Fruit fly (Drosophila melanogaster): Measurements from ENCODE around the gene Sfxn2.
A peak's percentile ranks its signal among the peaks of the same experiment; 100 is the strongest.

Gene Sfxn2

dm6 chr3L:19080926-19081700 lies 18.1 kb downstream of the Sfxn2 start:
- TF ChIP-seq EcR (GFP tag; optimal IDR thresholded peaks at IDR 0.05) = peak; percentile 61 to 91
- TF ChIP-seq CG8478 (optimal IDR thresholded peaks at IDR 0.05) = no peak

- TF ChIP-seq EcR (GFP tag; optimal IDR thresholded peaks at IDR 0.05) (no peak), CG8478 (optimal IDR thresholded peaks at IDR 0.05) (no peak), Dll (optimal IDR thresholded peaks at IDR 0.05) (no peak), pan (optimal IDR thresholded peaks at IDR 0.05) (no peak), psq (optimal IDR thresholded peaks at IDR 0.05) (no peak), usp (GFP tag; optimal IDR thresholded peaks at IDR 0.05) (no peak)
Measured at dm6 chr3L:19083126-19083525, 20.2 kb downstream of the Sfxn2 start.

dm6 chr3L:19085688-19086363 lies 22.9 kb downstream of the Sfxn2 start:
- TF ChIP-seq usp (GFP tag; optimal IDR thresholded peaks at IDR 0.05) = no peak
- TF ChIP-seq pan (optimal IDR thresholded peaks at IDR 0.05) = no peak
- no peak for TF ChIP-seq EcR (GFP tag; optimal IDR thresholded peaks at IDR 0.05)
- TF ChIP-seq Dll (optimal IDR thresholded peaks at IDR 0.05) = no peak
- no peak for TF ChIP-seq CG8478 (optimal IDR thresholded peaks at IDR 0.05)
- TF ChIP-seq psq (optimal IDR thresholded peaks at IDR 0.05) = no peak

dm6 chr3L:19086364-19087200 lies 23.6 kb downstream of the Sfxn2 start, which contains the start of gene Mkp3:
TSS of gene Mkp3 (minus strand) at chr3L:19086426.
- no peak for TF ChIP-seq psq (optimal IDR thresholded peaks at IDR 0.05)
- TF ChIP-seq Dll (optimal IDR thresholded peaks at IDR 0.05) = peak; percentile 73

dm6 chr3L:19087369-19088275 lies 24.7 kb downstream of the Sfxn2 start:
- TF ChIP-seq Dll (optimal IDR thresholded peaks at IDR 0.05) = no peak
- no peak for TF ChIP-seq pan (optimal IDR thresholded peaks at IDR 0.05)
- no peak for TF ChIP-seq usp (GFP tag; optimal IDR thresholded peaks at IDR 0.05)

dm6 chr3L:19089120-19089519 lies 26.2 kb downstream of the Sfxn2 start:
- no peak for TF ChIP-seq psq (optimal IDR thresholded peaks at IDR 0.05)
- no peak for TF ChIP-seq pan (optimal IDR thresholded peaks at IDR 0.05)
- no peak for TF ChIP-seq usp (GFP tag; optimal IDR thresholded peaks at IDR 0.05)

- TF ChIP-seq Dll (optimal IDR thresholded peaks at IDR 0.05) (no peak), EcR (GFP tag; optimal IDR thresholded peaks at IDR 0.05) (no peak), CG8478 (optimal IDR thresholded peaks at IDR 0.05) (no peak), usp (GFP tag; optimal IDR thresholded peaks at IDR 0.05) (no peak), psq (optimal IDR thresholded peaks at IDR 0.05) (no peak), pan (optimal IDR thresholded peaks at IDR 0.05) (no peak)
Measured at dm6 chr3L:19091423-19092124, 28.6 kb downstream of the Sfxn2 start.

dm6 chr3L:19092125-19093058 lies 29.4 kb downstream of the Sfxn2 start, which contains the start of gene MESR6:
TSS of gene MESR6 (plus strand) at chr3L:19092670.
- TF ChIP-seq EcR (GFP tag; optimal IDR thresholded peaks at IDR 0.05) (peak; percentile 93 to 97), CG8478 (optimal IDR thresholded peaks at IDR 0.05) (no peak), pan (optimal IDR thresholded peaks at IDR 0.05) (no peak)

dm6 chr3L:19096032-19096431 lies 33.1 kb downstream of the Sfxn2 start, which contains the start of gene CNPYb:
TSS of gene CNPYb (minus strand) at chr3L:19096217.
- TF ChIP-seq psq (optimal IDR thresholded peaks at IDR 0.05) = no peak
- TF ChIP-seq usp (GFP tag; optimal IDR thresholded peaks at IDR 0.05) = no peak
- no peak for TF ChIP-seq Dll (optimal IDR thresholded peaks at IDR 0.05)
- no peak for TF ChIP-seq pan (optimal IDR thresholded peaks at IDR 0.05)
- TF ChIP-seq CG8478 (optimal IDR thresholded peaks at IDR 0.05) = no peak
- no peak for TF ChIP-seq EcR (GFP tag; optimal IDR thresholded peaks at IDR 0.05)

dm6 chr3L:19097102-19097501 lies 34.1 kb downstream of the Sfxn2 start:
- TF ChIP-seq CG8478 (optimal IDR thresholded peaks at IDR 0.05) (no peak), pan (optimal IDR thresholded peaks at IDR 0.05) (no peak), usp (GFP tag; optimal IDR thresholded peaks at IDR 0.05) (no peak), EcR (GFP tag; optimal IDR thresholded peaks at IDR 0.05) (no peak), psq (optimal IDR thresholded peaks at IDR 0.05) (no peak)
